Fruit fly (Drosophila melanogaster) whole organism, pupa: ENCODE results near the gene Bace.
A peak's percentile ranks its signal among the peaks of the same experiment; 100 is the strongest.

Source experiments
- CG10348 ChIP-seq: fragments of 200-800 bp; sonication (Bioruptor generic); IDR thresholded peaks from 2 replicates; pipeline ENCODE4 v1.3.6; 2022; ENCODE audit warnings: missing biosample characterization, missing genetic modification characterization
- CG14655 ChIP-seq: fragments of 200-800 bp; sonication (Bioruptor generic); optimal IDR thresholded peaks from 3 replicates; lab custom pipeline; 2017; ENCODE audit warnings: mild to moderate bottlenecking, missing biosample characterization, missing genetic modification reagents, missing genetic modification characterization
- CG32121 ChIP-seq: fragments of 200-800 bp; sonication (Bioruptor generic); IDR thresholded peaks from 2 replicates; pipeline ENCODE4 v1.3.6; 2022; ENCODE audit warnings: missing biosample characterization, missing genetic modification characterization
- CG4496 ChIP-seq: fragments of 200-800 bp; sonication (Bioruptor generic); IDR thresholded peaks from 3 replicates; pipeline ENCODE4 v1.3.6; 2022; ENCODE audit warnings: missing biosample characterization, missing genetic modification characterization
- CG8159 ChIP-seq: fragments of 200-800 bp; sonication (Bioruptor generic); optimal IDR thresholded peaks from 3 replicates; lab custom pipeline; 2018; ENCODE audit warnings: missing biosample characterization, mild to moderate bottlenecking, missing genetic modification characterization, moderate library complexity
- CG9948 ChIP-seq: fragments of 200-800 bp; sonication (Bioruptor generic); optimal IDR thresholded peaks from 2 replicates; lab custom pipeline; 2018; ENCODE audit warnings: missing biosample characterization, mild to moderate bottlenecking, missing genetic modification characterization, moderate library complexity
- D1 ChIP-seq: fragments of 200-800 bp; sonication (Bioruptor generic); optimal IDR thresholded peaks from 2 replicates; lab custom pipeline; 2018; ENCODE audit warnings: missing biosample characterization, mild to moderate bottlenecking, missing genetic modification characterization, moderate library complexity
- EcR ChIP-seq: fragments of 200-800 bp; sonication (Bioruptor generic); optimal IDR thresholded peaks from 3 replicates; lab custom pipeline; 2019; ENCODE audit warnings: missing biosample characterization, missing genetic modification characterization, mild to moderate bottlenecking, moderate library complexity, missing genetic modification reagents
- Pif1A ChIP-seq: fragments of 200-800 bp; sonication (Bioruptor generic); optimal IDR thresholded peaks from 3 replicates; lab custom pipeline; 2016; ENCODE audit warnings: missing biosample characterization, missing genetic modification characterization
- Pif1B ChIP-seq: fragments of 200-800 bp; sonication (Bioruptor generic); optimal IDR thresholded peaks from 3 replicates; lab custom pipeline; 2016; ENCODE audit warnings: missing biosample characterization, missing genetic modification characterization
- gl ChIP-seq: fragments of 200-800 bp; sonication (Bioruptor generic); optimal IDR thresholded peaks from 2 replicates; lab custom pipeline; 2018; ENCODE audit warnings: missing biosample characterization, mild to moderate bottlenecking, missing genetic modification characterization
- rn ChIP-seq: fragments of 200-800 bp; sonication (Bioruptor generic); IDR thresholded peaks from 2 replicates; pipeline ENCODE4 v1.3.6; 2022; ENCODE audit warnings: missing biosample characterization, missing genetic modification characterization

DNA sequence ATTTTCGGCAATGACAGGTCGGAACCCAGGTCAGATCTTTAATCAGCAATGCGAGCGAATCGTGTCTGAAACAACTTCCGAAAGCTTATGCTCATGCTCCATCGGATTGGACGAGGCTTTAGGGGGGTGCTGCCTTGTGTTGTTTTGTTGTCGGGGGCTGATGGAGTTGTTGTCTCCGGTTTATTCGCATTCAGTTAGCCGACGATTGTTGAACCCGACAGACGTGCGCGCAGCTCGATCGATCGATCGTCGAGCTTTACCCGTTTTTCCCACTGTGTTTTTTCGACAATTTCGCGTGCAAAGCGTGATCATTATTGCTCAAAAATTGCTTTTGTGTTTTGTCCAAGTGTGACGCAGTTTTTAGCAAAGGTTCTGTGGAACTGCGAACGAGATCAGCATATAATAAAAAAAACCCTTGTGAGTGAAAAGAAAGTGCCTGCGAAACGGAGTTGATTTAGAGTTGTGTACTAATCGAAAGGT lies 32.9 kb upstream of the Bace start, which contains the start of gene CG17834:
- TF ChIP-seq EcR (GFP tag; lab: Kevin White, UChicago) = peak; percentile 81
- no peak for TF ChIP-seq CG10348 (GFP tag; lab: Robert Waterston, UW)
- TF ChIP-seq Pif1A (GFP tag; lab: Kevin White, UChicago) = no peak
- no peak for TF ChIP-seq rn (GFP tag; lab: Robert Waterston, UW)
- no peak for TF ChIP-seq gl
- no peak for TF ChIP-seq CG14655 (GFP tag; lab: Kevin White, UChicago)
- TF ChIP-seq Pif1B (GFP tag; lab: Kevin White, UChicago) = no peak
- no peak for TF ChIP-seq CG32121
- no peak for TF ChIP-seq CG8159 (tag; lab: Kevin White, UChicago)
- TF ChIP-seq CG9948 (tag; lab: Kevin White, UChicago) = no peak
- peak; percentile 49; the same call in 1 of the 3 replicates for TF ChIP-seq CG4496 (GFP tag; lab: Robert Waterston, UW)
- TF ChIP-seq D1 = no peak
